Worm (Caenorhabditis elegans): ENCODE data around the gene C29F3.7.

The C29F3.7 gene

DNA sequence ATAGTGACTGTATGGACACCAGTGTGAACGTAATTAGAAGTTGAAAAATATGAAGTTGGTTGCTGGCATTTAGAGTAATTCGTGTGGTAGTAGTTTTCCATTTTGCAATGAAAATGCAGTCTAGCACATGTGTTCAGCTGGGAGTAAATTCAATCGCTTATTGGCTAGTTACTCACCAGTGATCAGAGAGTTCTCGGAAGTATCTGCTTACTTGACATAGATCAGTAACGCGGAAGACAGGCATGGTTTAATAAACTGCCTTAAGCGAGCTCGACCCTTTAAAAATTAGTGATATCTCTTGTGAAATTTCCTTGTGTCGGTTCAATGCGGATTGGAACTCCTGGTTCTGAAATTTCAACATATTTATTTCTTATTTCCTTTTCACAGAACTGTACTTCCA is 21.5 kb downstream of the C29F3.7 start, which contains the start of gene srh-52:
Gene srh-52 (minus strand): TSS at position 101 of the 400 bp plus-strand sequence.
- TF ChIP-seq mbf-1 (tag; optimal IDR thresholded peaks at IDR 0.05) (no peak), sma-3 (GFP tag; optimal IDR thresholded peaks at IDR 0.05) (no peak), ZK546.5 (tag; optimal IDR thresholded peaks at IDR 0.05) (no peak), nhr-77 (tag; optimal IDR thresholded peaks at IDR 0.05) (no peak), elt-1 (tag; optimal IDR thresholded peaks at IDR 0.05) (no peak), sem-4 (tag; optimal IDR thresholded peaks at IDR 0.05) (no peak), nhr-12 (tag; optimal IDR thresholded peaks at IDR 0.05) (no peak), snpc-4 (tag; optimal IDR thresholded peaks at IDR 0.05) (no peak), ztf-11 (tag; optimal IDR thresholded peaks at IDR 0.05) (no peak), Y55F3AM.14 (GFP tag; optimal IDR thresholded peaks at IDR 0.05) (no peak), mab-5 (tag; optimal IDR thresholded peaks at IDR 0.05) (no peak), nhr-25 (tag; optimal IDR thresholded peaks at IDR 0.05) (no peak)

DNA sequence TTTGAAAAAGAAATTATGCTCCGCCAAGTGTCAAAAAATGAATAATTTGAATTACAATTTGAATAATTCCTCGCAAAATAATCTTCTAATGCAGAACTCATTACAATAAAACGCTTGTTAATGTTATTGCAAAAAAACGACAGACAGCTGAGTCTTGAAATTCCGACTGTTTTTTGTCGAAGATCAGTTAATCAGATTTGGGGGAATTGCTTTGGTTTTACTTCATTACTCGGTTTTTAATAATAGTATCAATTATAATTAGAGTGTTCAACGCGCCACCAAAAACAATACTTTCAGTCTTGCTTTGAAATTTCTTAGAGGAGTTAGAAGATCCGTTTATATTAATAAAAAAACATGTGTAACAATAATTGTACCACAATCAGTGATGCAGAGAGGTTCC is 23.2 kb downstream of the C29F3.7 start, which contains the start of gene srh-122:
Gene srh-122 (minus strand): TSS at position 101 of the 400 bp plus-strand sequence.
- TF ChIP-seq zag-1 (tag; optimal IDR thresholded peaks at IDR 0.05) (no peak), ztf-1 (GFP tag; conservative IDR thresholded peaks at IDR 0.05) (no peak), nhr-12 (tag; optimal IDR thresholded peaks at IDR 0.05) (no peak), nhr-25 (tag; optimal IDR thresholded peaks at IDR 0.05) (no peak), ceh-16 (tag; optimal IDR thresholded peaks at IDR 0.05) (no peak), nhr-77 (tag; optimal IDR thresholded peaks at IDR 0.05) (no peak), mdl-1 (tag; optimal IDR thresholded peaks at IDR 0.05) (no peak), ama-1 (optimal IDR thresholded peaks at IDR 0.05) (no peak), lin-39 (tag; optimal IDR thresholded peaks at IDR 0.05) (no peak), mbf-1 (tag; optimal IDR thresholded peaks at IDR 0.05) (no peak), aly-2 (tag; optimal IDR thresholded peaks at IDR 0.05) (no peak), ceh-82 (tag; optimal IDR thresholded peaks at IDR 0.05) (no peak), crh-2 (tag; optimal IDR thresholded peaks at IDR 0.05) (no peak), R02D3.7 (tag; optimal IDR thresholded peaks at IDR 0.05) (no peak), unc-62 (GFP tag; optimal IDR thresholded peaks at IDR 0.05) (no peak)

DNA sequence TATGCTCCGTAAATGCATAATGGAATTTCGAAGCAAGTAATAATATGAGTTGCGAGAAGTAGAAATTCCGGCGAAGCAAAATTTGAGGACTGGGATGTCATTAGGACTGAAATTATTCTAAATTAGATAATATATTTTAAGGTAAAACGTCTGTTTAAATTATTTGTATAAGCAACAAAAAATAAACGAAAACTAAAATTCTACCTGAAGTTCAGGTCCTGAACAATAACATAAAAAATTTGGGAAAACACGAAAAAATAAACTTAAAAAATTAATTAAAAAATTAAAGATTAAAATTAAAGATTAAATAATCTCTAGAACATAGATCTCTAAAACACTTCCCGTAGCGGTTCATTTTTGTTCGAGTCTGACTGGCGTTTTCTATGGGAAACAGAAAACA is 25.1 kb downstream of the C29F3.7 start, which contains the start of gene srh-251:
Gene srh-251 (minus strand): TSS at position 101 of the 400 bp plus-strand sequence.
- TF ChIP-seq blmp-1 (tag; optimal IDR thresholded peaks at IDR 0.05; ENCODE audit: insufficient read depth) (no peak), egl-27 (tag; optimal IDR thresholded peaks at IDR 0.05) (no peak), nhr-77 (tag; optimal IDR thresholded peaks at IDR 0.05) (no peak), lin-13 (GFP tag; optimal IDR thresholded peaks at IDR 0.05) (no peak), nhr-237 (tag; optimal IDR thresholded peaks at IDR 0.05) (no peak)

DNA sequence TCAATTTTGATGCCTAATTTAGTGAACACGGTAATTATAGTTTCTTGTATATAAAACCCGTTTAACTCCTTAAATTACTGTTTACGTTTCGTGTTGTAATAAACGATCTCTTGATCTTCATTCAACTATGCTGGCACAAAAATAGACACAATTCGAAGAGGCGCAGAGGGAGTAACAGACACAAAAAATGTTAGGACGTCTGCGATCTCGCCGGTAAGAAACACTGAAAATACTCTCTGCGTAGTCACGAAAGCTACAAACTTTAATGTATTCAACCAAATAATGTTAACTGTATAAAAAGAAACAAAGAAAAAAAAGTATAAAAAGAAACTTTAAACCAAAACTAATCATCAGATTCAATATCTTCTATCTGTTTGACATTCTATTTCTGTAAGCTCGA is 26.2 kb downstream of the C29F3.7 start, which contains the start of gene dhs-23:
Gene dhs-23 (plus strand): TSS at position 363 of the 400 bp plus-strand sequence.
- TF ChIP-seq fos-1 (tag; optimal IDR thresholded peaks at IDR 0.05) (peak; percentile 1), sma-9 (GFP tag; optimal IDR thresholded peaks at IDR 0.05) (no peak), sma-9 (tag; optimal IDR thresholded peaks at IDR 0.05) (no peak)

DNA sequence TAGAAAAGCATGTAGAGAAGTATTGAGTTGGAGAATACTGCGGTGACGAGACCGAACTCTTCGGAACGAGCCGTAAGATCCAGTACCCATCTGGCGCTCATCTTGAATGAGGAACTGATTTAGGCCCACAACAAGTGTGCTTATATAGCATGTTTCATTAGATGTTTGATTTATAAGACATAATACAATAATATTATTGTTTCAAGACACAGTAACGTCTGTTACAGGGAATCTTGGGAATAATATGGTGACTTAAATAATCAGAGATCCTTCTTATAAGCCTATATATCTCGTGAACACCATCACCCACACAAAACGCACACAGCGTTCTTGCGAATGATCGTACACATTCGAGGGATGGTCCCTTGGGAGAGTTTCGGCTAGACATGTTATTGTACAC is 29.0 kb downstream of the C29F3.7 start, which contains the start of gene str-88:
Gene str-88 (minus strand): TSS at position 101 of the 400 bp plus-strand sequence.
- TF ChIP-seq zag-1 (tag; optimal IDR thresholded peaks at IDR 0.05) = no peak
- TF ChIP-seq nhr-23 (tag; optimal IDR thresholded peaks at IDR 0.05) = no peak
- TF ChIP-seq unc-55 (GFP tag; optimal IDR thresholded peaks at IDR 0.05) = no peak
- no peak for TF ChIP-seq dmd-4 (tag; optimal IDR thresholded peaks at IDR 0.05)
- no peak for TF ChIP-seq ceh-82 (tag; optimal IDR thresholded peaks at IDR 0.05)

DNA sequence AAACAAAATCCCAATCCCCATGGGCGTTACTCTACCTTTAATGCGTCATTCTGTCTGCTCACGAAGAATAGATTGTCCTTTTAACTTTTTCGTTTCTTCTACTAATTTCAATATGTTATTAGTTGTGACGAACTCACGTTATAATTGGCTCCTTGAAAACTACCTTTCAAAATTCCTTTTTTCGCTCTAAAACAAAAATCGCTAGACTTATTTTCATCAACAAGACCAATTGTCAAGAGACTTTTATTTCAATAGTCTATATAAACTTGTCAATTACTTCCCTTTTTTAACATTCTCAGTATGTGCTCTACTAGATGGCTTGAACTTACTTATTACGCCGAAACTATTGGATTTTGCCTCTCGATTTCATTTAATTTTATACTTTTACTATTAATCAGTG is 30.0 kb downstream of the C29F3.7 start, which contains the start of gene str-102:
Gene str-102 (plus strand): TSS at position 301 of the 400 bp plus-strand sequence.
- no peak for TF ChIP-seq F13H6.1 (tag; optimal IDR thresholded peaks at IDR 0.05)
- TF ChIP-seq ztf-1 (GFP tag; conservative IDR thresholded peaks at IDR 0.05) = no peak
- no peak for TF ChIP-seq unc-62 (GFP tag; optimal IDR thresholded peaks at IDR 0.05)
- no peak for TF ChIP-seq elt-1 (tag; optimal IDR thresholded peaks at IDR 0.05)
- TF ChIP-seq mab-5 (tag; optimal IDR thresholded peaks at IDR 0.05) = no peak
- TF ChIP-seq ama-1 (optimal IDR thresholded peaks at IDR 0.05) = no peak
- no peak for TF ChIP-seq blmp-1 (tag; optimal IDR thresholded peaks at IDR 0.05; ENCODE audit: insufficient read depth)
- no peak for TF ChIP-seq zag-1 (tag; optimal IDR thresholded peaks at IDR 0.05)
- TF ChIP-seq ceh-16 (tag; optimal IDR thresholded peaks at IDR 0.05) = no peak
- TF ChIP-seq unc-55 (GFP tag; optimal IDR thresholded peaks at IDR 0.05) = no peak
- no peak for TF ChIP-seq nhr-21 (tag; optimal IDR thresholded peaks at IDR 0.05)
- no peak for TF ChIP-seq C34F6.9 (tag; optimal IDR thresholded peaks at IDR 0.05)
- TF ChIP-seq sem-4 (tag; optimal IDR thresholded peaks at IDR 0.05) = no peak
- no peak for TF ChIP-seq dmd-4 (tag; optimal IDR thresholded peaks at IDR 0.05)
- no peak for TF ChIP-seq nhr-237 (tag; optimal IDR thresholded peaks at IDR 0.05)
- TF ChIP-seq lin-11 (tag; optimal IDR thresholded peaks at IDR 0.05) = no peak
- TF ChIP-seq mdl-1 (tag; optimal IDR thresholded peaks at IDR 0.05) = no peak
